Worm (Caenorhabditis elegans) whole organism, mixed stage, embryonic: ENCODE measurements around the gene F23H11.5.
A peak's percentile ranks its signal among the peaks of the same experiment; 100 is the strongest.

Experiments used
- M03D4.4 ChIP-seq: sonication (generic microtip); optimal IDR thresholded peaks from 2 replicates; lab custom pipeline; 2017; ENCODE audit warnings: mild to moderate bottlenecking, missing genetic modification characterization, missing compliant biosample characterization
- bed-3 ChIP-seq: fragments of 200-800 bp; sonication (Bioruptor generic); optimal IDR thresholded peaks from 3 replicates; lab custom pipeline; 2018; ENCODE audit warnings: mild to moderate bottlenecking, missing genetic modification characterization, moderate library complexity, missing compliant biosample characterization
- blmp-1 ChIP-seq: fragments of 150-350 bp; optimal IDR thresholded peaks from 2 replicates; lab custom pipeline; 2014; ENCODE audit warnings: missing biosample characterization, missing genetic modification characterization
- ceh-39 ChIP-seq: fragments of 150-350 bp; optimal IDR thresholded peaks from 2 replicates; lab custom pipeline; 2014; ENCODE audit warnings: missing biosample characterization, missing genetic modification characterization
- ceh-43 ChIP-seq: fragments of 200-800 bp; sonication (Bioruptor generic); optimal IDR thresholded peaks from 2 replicates; lab custom pipeline; 2018; ENCODE audit warnings: mild to moderate bottlenecking, missing genetic modification characterization, moderate library complexity, missing compliant biosample characterization
- ceh-83 ChIP-seq: fragments of 200-800 bp; sonication (Bioruptor generic); optimal IDR thresholded peaks from 2 replicates; lab custom pipeline; 2018; ENCODE audit warnings: mild to moderate bottlenecking, missing genetic modification characterization, missing compliant biosample characterization
- ces-1 ChIP-seq: fragments of 150-350 bp; optimal IDR thresholded peaks from 2 replicates; lab custom pipeline; 2014; ENCODE audit warnings: missing biosample characterization, missing genetic modification reagents, missing genetic modification characterization
- cnd-1 ChIP-seq: fragments of 200-800 bp; sonication (Bioruptor generic); optimal IDR thresholded peaks from 2 replicates; lab custom pipeline; 2018; ENCODE audit warnings: mild to moderate bottlenecking, missing genetic modification characterization, missing compliant biosample characterization
- drap-1 ChIP-seq: fragments of 200-800 bp; sonication (Bioruptor generic); optimal IDR thresholded peaks from 3 replicates; lab custom pipeline; 2018; ENCODE audit warnings: mild to moderate bottlenecking, missing genetic modification characterization, missing compliant biosample characterization
- elt-1 ChIP-seq: sonication (generic microtip); optimal IDR thresholded peaks from 2 replicates; lab custom pipeline; 2017; ENCODE audit warnings: missing genetic modification characterization, mild to moderate bottlenecking, missing compliant biosample characterization, antibody characterized with exemption, moderate library complexity, borderline replicate concordance; ENCODE audit not compliant: insufficient read depth
- elt-3 ChIP-seq: fragments of 150-350 bp; optimal IDR thresholded peaks from 2 replicates; lab custom pipeline; 2014; ENCODE audit warnings: missing biosample characterization, missing genetic modification characterization
- flh-1 ChIP-seq: fragments of 200-800 bp; sonication (Bioruptor generic); optimal IDR thresholded peaks from 2 replicates; lab custom pipeline; 2018; ENCODE audit warnings: mild to moderate bottlenecking, missing genetic modification characterization, moderate library complexity, missing compliant biosample characterization
- ham-2 ChIP-seq: fragments of 200-800 bp; sonication (Bioruptor generic); optimal IDR thresholded peaks from 2 replicates; lab custom pipeline; 2018; ENCODE audit warnings: mild to moderate bottlenecking, missing genetic modification characterization, missing compliant biosample characterization
- hlh-1 ChIP-seq: fragments of 150-350 bp; optimal IDR thresholded peaks from 2 replicates; lab custom pipeline; 2014; ENCODE audit warnings: missing biosample characterization, missing genetic modification reagents, missing genetic modification characterization
- lin-32 ChIP-seq: fragments of 200-800 bp; sonication (Bioruptor generic); optimal IDR thresholded peaks from 2 replicates; lab custom pipeline; 2018; ENCODE audit warnings: mild to moderate bottlenecking, missing genetic modification characterization, missing compliant biosample characterization
- lsy-2 ChIP-seq: fragments of 150-350 bp; optimal IDR thresholded peaks from 2 replicates; lab custom pipeline; 2014; ENCODE audit warnings: missing biosample characterization, missing genetic modification characterization
- mab-5 ChIP-seq: fragments of 150-350 bp; optimal IDR thresholded peaks from 2 replicates; lab custom pipeline; 2014; ENCODE audit warnings: missing biosample characterization, missing genetic modification characterization
- mep-1 ChIP-seq: fragments of 150-350 bp; optimal IDR thresholded peaks from 2 replicates; lab custom pipeline; 2017; ENCODE audit warnings: missing biosample characterization, missing genetic modification reagents, missing genetic modification characterization, inconsistent platforms
- mls-2 ChIP-seq: sonication (generic microtip); optimal IDR thresholded peaks from 2 replicates; lab custom pipeline; 2016; ENCODE audit warnings: mild to moderate bottlenecking, missing genetic modification characterization, moderate library complexity, missing compliant biosample characterization
- nhr-12 ChIP-seq: fragments of 150-350 bp; optimal IDR thresholded peaks from 2 replicates; lab custom pipeline; 2014; ENCODE audit warnings: missing biosample characterization, missing genetic modification characterization
- nhr-2 ChIP-seq: fragments of 150-350 bp; optimal IDR thresholded peaks from 2 replicates; lab custom pipeline; 2014; ENCODE audit warnings: missing biosample characterization, missing genetic modification characterization
- nhr-237 ChIP-seq: fragments of 150-350 bp; optimal IDR thresholded peaks from 2 replicates; lab custom pipeline; 2014; ENCODE audit warnings: missing biosample characterization, missing genetic modification characterization
- nhr-76 ChIP-seq: sonication (generic microtip); optimal IDR thresholded peaks from 2 replicates; lab custom pipeline; 2017; ENCODE audit warnings: missing biosample characterization, missing genetic modification characterization
- pha-4 ChIP-seq: fragments of 150-350 bp; optimal IDR thresholded peaks from 2 replicates; lab custom pipeline; 2018; ENCODE audit warnings: missing biosample characterization, missing genetic modification reagents, missing genetic modification characterization
- sem-2 ChIP-seq: fragments of 200-800 bp; sonication (Bioruptor generic); optimal IDR thresholded peaks from 2 replicates; lab custom pipeline; 2018; ENCODE audit warnings: mild to moderate bottlenecking, missing genetic modification characterization, missing compliant biosample characterization
- snpc-4 ChIP-seq: fragments of 150-350 bp; optimal IDR thresholded peaks from 2 replicates; lab custom pipeline; 2014; ENCODE audit warnings: missing biosample characterization, missing genetic modification characterization
- sptf-1 ChIP-seq: sonication (generic microtip); optimal IDR thresholded peaks from 2 replicates; lab custom pipeline; 2017; ENCODE audit warnings: mild to moderate bottlenecking, missing genetic modification characterization, moderate library complexity, missing compliant biosample characterization
- tbx-8 ChIP-seq: fragments of 200-800 bp; sonication (Bioruptor generic); optimal IDR thresholded peaks from 2 replicates; lab custom pipeline; 2018; ENCODE audit warnings: mild to moderate bottlenecking, missing genetic modification characterization, moderate library complexity, missing compliant biosample characterization
- unc-120 ChIP-seq: sonication (generic microtip); optimal IDR thresholded peaks from 2 replicates; lab custom pipeline; 2017; ENCODE audit warnings: missing genetic modification characterization, missing compliant biosample characterization; ENCODE audit not compliant: poor library complexity, severe bottlenecking
- unc-39 ChIP-seq: fragments of 150-350 bp; optimal IDR thresholded peaks from 2 replicates; lab custom pipeline; 2014; ENCODE audit warnings: missing biosample characterization, missing genetic modification characterization
- unc-62 ChIP-seq: fragments of 150-350 bp; optimal IDR thresholded peaks from 2 replicates; lab custom pipeline; 2014; ENCODE audit warnings: missing biosample characterization, missing genetic modification reagents, missing genetic modification characterization
- zip-8 ChIP-seq: fragments of 150-350 bp; optimal IDR thresholded peaks from 2 replicates; lab custom pipeline; 2014; ENCODE audit warnings: missing biosample characterization, missing genetic modification characterization

The F23H11.5 gene

DNA sequence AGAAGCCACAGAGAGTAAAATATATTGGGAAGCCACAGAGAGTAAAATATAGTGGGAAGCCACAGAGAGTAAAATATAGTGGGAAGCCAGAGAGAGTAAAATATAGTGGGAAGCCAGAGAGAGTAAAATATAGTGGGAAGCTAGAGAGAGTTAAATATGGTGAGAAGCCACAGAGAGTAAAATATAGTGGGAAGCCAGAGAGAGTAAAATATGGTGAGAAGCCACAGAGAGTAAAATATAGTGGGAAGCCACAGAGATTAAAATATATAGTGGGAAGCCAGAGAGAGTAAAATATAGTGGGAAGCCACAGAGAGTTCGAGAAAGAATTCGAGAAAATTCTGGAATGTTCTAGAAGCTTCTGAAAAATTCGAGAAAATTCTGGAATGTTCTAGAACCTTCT lies 21.0 kb upstream of the F23H11.5 start:
- TF ChIP-seq sem-2 (GFP tag; lab: Kevin White, UChicago): peak; percentile 44
- peak; percentile 91 for TF ChIP-seq M03D4.4
- peak; percentile 88 for TF ChIP-seq tbx-8 (GFP tag; lab: Kevin White, UChicago)
- TF ChIP-seq ceh-83 (GFP tag; lab: Kevin White, UChicago): peak; percentile 75
- TF ChIP-seq cnd-1: peak; percentile 49
- TF ChIP-seq ceh-43 (GFP tag; lab: Kevin White, UChicago): peak; percentile 50
- TF ChIP-seq unc-120 (tag; lab: Kevin White, UChicago): peak; percentile 49
- TF ChIP-seq bed-3 (GFP tag; lab: Kevin White, UChicago): peak; percentile 72
- peak; percentile 85 for TF ChIP-seq lin-32
- peak; percentile 95 for TF ChIP-seq mls-2 (tag; lab: Kevin White, UChicago)
- TF ChIP-seq sptf-1 (tag; lab: Kevin White, UChicago): peak; percentile 96
- TF ChIP-seq, all 35 proteins: peak for 11; not testable (repeated sequence) for 24

DNA sequence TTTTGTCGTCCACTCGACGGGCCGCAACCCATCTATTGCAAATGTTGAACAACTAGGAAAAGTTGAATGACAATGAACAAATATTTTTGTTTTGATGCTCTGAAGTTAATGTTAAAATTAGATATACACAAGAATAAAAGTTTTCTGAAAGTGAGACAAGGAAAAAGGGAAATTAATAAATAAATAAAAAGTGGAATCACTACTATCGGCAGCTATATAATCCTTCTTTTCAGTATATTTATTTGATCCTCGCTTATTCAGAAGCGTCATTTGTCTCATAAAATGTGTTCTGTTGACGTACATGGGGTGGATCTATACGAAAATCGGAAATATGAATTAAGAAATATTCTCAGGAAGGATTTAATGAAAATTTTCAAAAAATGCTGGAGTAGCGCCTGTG lies 15.8 kb upstream of the F23H11.5 start, which contains the start of gene pef-1:
TSS of gene pef-1 (minus strand) at position 101 of the 400 bp plus-strand sequence.
- TF ChIP-seq bed-3 (GFP tag; lab: Kevin White, UChicago) (no peak), unc-120 (tag; lab: Kevin White, UChicago) (no peak), ceh-39 (tag; lab: Kevin White, UChicago) (no peak), M03D4.4 (no peak), cnd-1 (no peak), ceh-83 (GFP tag; lab: Kevin White, UChicago) (no peak), lin-32 (no peak)

ce11 chrIII:919322-919721 lies 8.9 kb upstream of the F23H11.5 start, which contains the start of gene F23H11.7:
TSS of gene F23H11.7 (minus strand) at chrIII:919422.
- TF ChIP-seq nhr-2 (no peak), nhr-237 (no peak), zip-8 (tag; lab: Kevin White, UChicago) (no peak), ceh-39 (tag; lab: Kevin White, UChicago) (no peak), unc-62 (GFP tag; lab: Kevin White, UChicago) (no peak), snpc-4 (tag; lab: Kevin White, UChicago) (no peak), hlh-1 (no peak), ceh-83 (GFP tag; lab: Kevin White, UChicago) (no peak), drap-1 (no peak), elt-1 (tag; lab: Kevin White, UChicago) (no peak), bed-3 (GFP tag; lab: Kevin White, UChicago) (no peak), unc-39 (tag; lab: Kevin White, UChicago) (no peak), ces-1 (GFP tag; lab: Kevin White, UChicago) (no peak), mab-5 (no peak), ham-2 (no peak), mls-2 (tag; lab: Kevin White, UChicago) (no peak), M03D4.4 (no peak), lin-32 (no peak)
- TF ChIP-seq, all 35 proteins: peak for 0

- no peak for TF ChIP-seq tbx-8 (GFP tag; lab: Kevin White, UChicago)
- no peak for TF ChIP-seq lsy-2 (tag; lab: Kevin White, UChicago)
- TF ChIP-seq nhr-237: no peak
- TF ChIP-seq pha-4 (tag; lab: Kevin White, UChicago): no peak
- no peak for TF ChIP-seq flh-1 (GFP tag; lab: Kevin White, UChicago)
- TF ChIP-seq nhr-2: no peak
- no peak for TF ChIP-seq lin-32
- TF ChIP-seq M03D4.4: no peak
- no peak for TF ChIP-seq hlh-1
- TF ChIP-seq sptf-1 (tag; lab: Kevin White, UChicago): no peak
- TF ChIP-seq bed-3 (GFP tag; lab: Kevin White, UChicago): no peak
- TF ChIP-seq cnd-1: no peak
- no peak for TF ChIP-seq mab-5
- no peak for TF ChIP-seq unc-39 (tag; lab: Kevin White, UChicago)
- no peak for TF ChIP-seq ceh-83 (GFP tag; lab: Kevin White, UChicago)
- no peak for TF ChIP-seq elt-3 (tag; lab: Kevin White, UChicago)
- no peak for TF ChIP-seq nhr-12 (tag; lab: Kevin White, UChicago)
- no peak for TF ChIP-seq ces-1 (GFP tag; lab: Kevin White, UChicago)
Measured at ce11 chrIII:916897-917296, 6.5 kb upstream of the F23H11.5 start, which contains the start of gene idpp-13. TSS of gene idpp-13 (minus strand) at chrIII:916997.

DNA sequence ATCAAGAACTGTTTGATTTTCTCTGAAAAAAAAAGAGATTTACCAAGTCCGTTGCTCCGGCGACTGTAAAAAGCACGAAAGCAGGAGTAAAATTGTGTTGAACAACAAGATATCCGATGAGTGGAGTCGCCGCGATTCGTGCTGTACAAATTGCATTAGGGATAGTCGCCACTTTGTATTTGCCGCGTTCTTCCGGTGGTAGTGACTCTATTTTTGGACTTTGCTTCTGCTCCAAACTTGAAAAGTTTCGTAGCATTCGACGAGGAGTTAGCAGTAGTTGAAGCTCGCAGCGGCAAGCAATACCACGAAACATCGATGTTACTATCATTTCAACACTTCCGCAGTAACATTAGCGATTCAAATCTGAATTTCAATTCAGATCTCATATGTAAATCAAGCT lies 850 bp downstream of the F23H11.5 start, which contains the start of gene crls-1:
TSS of gene crls-1 (minus strand) at position 363 of the 400 bp plus-strand sequence.
- TF ChIP-seq ces-1 (GFP tag; lab: Kevin White, UChicago) (no peak), elt-1 (tag; lab: Kevin White, UChicago) (no peak), flh-1 (GFP tag; lab: Kevin White, UChicago) (no peak), mab-5 (no peak), lsy-2 (tag; lab: Kevin White, UChicago) (no peak), blmp-1 (tag; lab: Kevin White, UChicago) (no peak), hlh-1 (no peak), sem-2 (GFP tag; lab: Kevin White, UChicago) (no peak), nhr-76 (tag; lab: Kevin White, UChicago) (no peak), ceh-83 (GFP tag; lab: Kevin White, UChicago) (no peak), tbx-8 (GFP tag; lab: Kevin White, UChicago) (no peak), lin-32 (no peak), unc-39 (tag; lab: Kevin White, UChicago) (no peak), nhr-2 (no peak), unc-120 (tag; lab: Kevin White, UChicago) (no peak), mep-1 (tag; lab: Kevin White, UChicago) (no peak), mls-2 (tag; lab: Kevin White, UChicago) (no peak), bed-3 (GFP tag; lab: Kevin White, UChicago) (no peak), nhr-237 (no peak), nhr-12 (tag; lab: Kevin White, UChicago) (no peak)
